Fruit fly (Drosophila melanogaster) whole organism, embryonic: ENCODE results near the gene dob.

ENCODE experiments used
- BEAF-32 ChIP-seq: fragments of 200-800 bp; sonication (Bioruptor generic); optimal IDR thresholded peaks from 3 replicates; lab custom pipeline; 2017; ENCODE audit warnings: missing biosample characterization, missing genetic modification characterization, mild to moderate bottlenecking, moderate library complexity, missing genetic modification reagents
- Bteb2 ChIP-seq: fragments of 200-800 bp; sonication (Bioruptor generic); optimal IDR thresholded peaks from 2 replicates; lab custom pipeline; 2016; ENCODE audit warnings: missing biosample characterization, missing genetic modification characterization
- CG10267 ChIP-seq: fragments of 200-800 bp; sonication (Bioruptor generic); optimal IDR thresholded peaks from 2 replicates; lab custom pipeline; 2018; ENCODE audit warnings: missing biosample characterization, mild to moderate bottlenecking, missing genetic modification characterization, moderate library complexity
- CG11696 ChIP-seq: fragments of 200-800 bp; sonication (Bioruptor generic); IDR thresholded peaks from 2 replicates; pipeline ENCODE4 v1.3.6; 2022; ENCODE audit warnings: missing biosample characterization, missing genetic modification characterization
- CG12071 ChIP-seq: fragments of 200-800 bp; sonication (Bioruptor generic); optimal IDR thresholded peaks from 3 replicates; lab custom pipeline; 2018; ENCODE audit warnings: missing biosample characterization, mild to moderate bottlenecking, missing genetic modification characterization
- CG12744 ChIP-seq: fragments of 200-800 bp; sonication (Bioruptor generic); optimal IDR thresholded peaks from 2 replicates; lab custom pipeline; 2016; ENCODE audit warnings: missing biosample characterization, missing genetic modification characterization
- CG14710 ChIP-seq: fragments of 200-800 bp; sonication (Bioruptor generic); optimal IDR thresholded peaks from 3 replicates; lab custom pipeline; 2019; ENCODE audit warnings: missing biosample characterization, mild to moderate bottlenecking, missing genetic modification characterization, moderate library complexity
- CG18599 ChIP-seq: fragments of 200-800 bp; sonication (Bioruptor generic); optimal IDR thresholded peaks from 3 replicates; lab custom pipeline; 2017; ENCODE audit warnings: missing biosample characterization, missing genetic modification characterization, mild to moderate bottlenecking, moderate library complexity, missing genetic modification reagents
- CG2116 ChIP-seq: fragments of 200-800 bp; sonication (Bioruptor generic); optimal IDR thresholded peaks from 3 replicates; lab custom pipeline; 2018; ENCODE audit warnings: missing biosample characterization, mild to moderate bottlenecking, missing genetic modification characterization
- CG31388 ChIP-seq: fragments of 200-800 bp; sonication (Bioruptor generic); optimal IDR thresholded peaks from 2 replicates; lab custom pipeline; 2016; ENCODE audit warnings: missing biosample characterization, missing genetic modification characterization
- CG32767 ChIP-seq: fragments of 200-800 bp; sonication (Bioruptor generic); IDR thresholded peaks from 2 replicates; pipeline ENCODE4 v1.3.6; 2022; ENCODE audit warnings: missing biosample characterization, missing genetic modification characterization
- CG34376 ChIP-seq: fragments of 200-800 bp; sonication (Bioruptor generic); optimal IDR thresholded peaks from 2 replicates; lab custom pipeline; 2018; ENCODE audit warnings: missing biosample characterization, mild to moderate bottlenecking, missing genetic modification characterization
- CG3847 ChIP-seq: fragments of 200-800 bp; sonication (Bioruptor generic); IDR thresholded peaks from 2 replicates; pipeline ENCODE4 v1.3.6; 2022; ENCODE audit warnings: missing biosample characterization, missing genetic modification characterization
- CG4424 ChIP-seq: fragments of 200-800 bp; sonication (Bioruptor generic); optimal IDR thresholded peaks from 3 replicates; lab custom pipeline; 2016; ENCODE audit warnings: missing biosample characterization, missing genetic modification characterization
- CG4617 ChIP-seq: fragments of 200-800 bp; sonication (Bioruptor generic); optimal IDR thresholded peaks from 3 replicates; lab custom pipeline; 2016; ENCODE audit warnings: missing biosample characterization, missing genetic modification characterization, borderline replicate concordance
- CG9727 ChIP-seq: fragments of 200-800 bp; sonication (Bioruptor generic); optimal IDR thresholded peaks from 3 replicates; lab custom pipeline; 2017; ENCODE audit warnings: missing biosample characterization, mild to moderate bottlenecking, missing genetic modification characterization
- Deaf1 ChIP-seq: fragments of 200-800 bp; optimal IDR thresholded peaks from 3 replicates; lab custom pipeline; 2019; ENCODE audit warnings: missing biosample characterization, mild to moderate bottlenecking, missing genetic modification characterization, moderate library complexity
- Fer1 ChIP-seq: fragments of 200-800 bp; sonication (Bioruptor generic); optimal IDR thresholded peaks from 2 replicates; lab custom pipeline; 2017; ENCODE audit warnings: missing biosample characterization, mild to moderate bottlenecking, missing genetic modification characterization
- HLHmδ ChIP-seq: fragments of 200-800 bp; sonication (Bioruptor generic); optimal IDR thresholded peaks from 2 replicates; lab custom pipeline; 2018; ENCODE audit warnings: missing biosample characterization, mild to moderate bottlenecking, missing genetic modification characterization, moderate library complexity
- Hsf ChIP-seq: fragments of 200-800 bp; sonication (Bioruptor generic); optimal IDR thresholded peaks from 3 replicates; lab custom pipeline; 2016; ENCODE audit warnings: missing biosample characterization, missing genetic modification characterization
- Med ChIP-seq: fragments of 200-800 bp; sonication (Bioruptor generic); peaks from one replicate; lab custom pipeline; 2016; ENCODE audit warnings: missing biosample characterization, missing genetic modification characterization, mild to moderate bottlenecking, inconsistent platforms, moderate library complexity
- NC2α ChIP-seq: fragments of 200-800 bp; sonication (Bioruptor generic); optimal IDR thresholded peaks from 2 replicates; lab custom pipeline; 2016; ENCODE audit warnings: missing biosample characterization, missing genetic modification characterization
- NFAT ChIP-seq: fragments of 200-800 bp; sonication (Bioruptor generic); IDR thresholded peaks from 2 replicates; pipeline ENCODE4 v1.3.6; 2022; ENCODE audit warnings: missing biosample characterization, missing genetic modification characterization
- Nf-YA ChIP-seq: fragments of 200-800 bp; sonication (Bioruptor generic); IDR thresholded peaks from 2 replicates; pipeline ENCODE4 v1.3.6; 2022; ENCODE audit warnings: missing biosample characterization, missing genetic modification characterization
- NfI ChIP-seq: fragments of 200-800 bp; sonication (Bioruptor generic); optimal IDR thresholded peaks from 3 replicates; lab custom pipeline; 2018; ENCODE audit warnings: missing biosample characterization, mild to moderate bottlenecking, missing genetic modification characterization, moderate library complexity
- Poxn ChIP-seq: fragments of 200-800 bp; sonication (Bioruptor generic); IDR thresholded peaks from 2 replicates; pipeline ENCODE4 v1.3.6; 2022; ENCODE audit warnings: missing biosample characterization, missing genetic modification characterization
- Six4 ChIP-seq: fragments of 200-800 bp; sonication (Bioruptor generic); optimal IDR thresholded peaks from 2 replicates; lab custom pipeline; 2016; ENCODE audit warnings: missing biosample characterization, missing genetic modification characterization
- Trl ChIP-seq, 3 experiments: fragments of >200 bp in 2 of 3; fragments of 200-800 bp in 1 of 3; sonication (Bioruptor generic) in 1 of 3; optimal IDR thresholded peaks; 2 replicates in 1 of 3; 3 replicates in 2 of 3; lab custom pipeline; 2016 to 2017; ENCODE audit warnings: missing biosample characterization in 1 of 3, missing genetic modification characterization in 1 of 3
- bab2 ChIP-seq: fragments of 200-800 bp; sonication (Bioruptor generic); optimal IDR thresholded peaks from 2 replicates; lab custom pipeline; 2016; ENCODE audit warnings: missing biosample characterization, missing genetic modification characterization
- br ChIP-seq: fragments of >200 bp; optimal IDR thresholded peaks from 2 replicates; lab custom pipeline; 2017
- caup ChIP-seq: fragments of 200-800 bp; sonication (Bioruptor generic); optimal IDR thresholded peaks from 3 replicates; lab custom pipeline; 2017; ENCODE audit warnings: missing biosample characterization, mild to moderate bottlenecking, missing genetic modification characterization, moderate library complexity; ENCODE audit not compliant: severe bottlenecking
- chn ChIP-seq: fragments of 200-800 bp; sonication (Bioruptor generic); optimal IDR thresholded peaks from 2 replicates; lab custom pipeline; 2016; ENCODE audit warnings: missing biosample characterization, missing genetic modification characterization
- ci ChIP-seq: fragments of 200-800 bp; sonication (Bioruptor generic); IDR thresholded peaks from 3 replicates; pipeline ENCODE4 v1.3.6; 2022; ENCODE audit warnings: missing biosample characterization, missing genetic modification characterization
- crol ChIP-seq: fragments of 200-800 bp; sonication (Bioruptor generic); IDR thresholded peaks from 2 replicates; pipeline ENCODE4 v1.3.6; 2022; ENCODE audit warnings: missing biosample characterization, missing genetic modification characterization
- cwo ChIP-seq: fragments of 200-800 bp; sonication (Bioruptor generic); optimal IDR thresholded peaks from 3 replicates; lab custom pipeline; 2017; ENCODE audit warnings: missing biosample characterization, missing genetic modification characterization, mild to moderate bottlenecking, moderate library complexity, missing genetic modification reagents
- dati ChIP-seq: fragments of 200-800 bp; sonication (Bioruptor generic); IDR thresholded peaks from 2 replicates; pipeline ENCODE4 v1.3.6; 2022; ENCODE audit warnings: missing biosample characterization, missing genetic modification characterization
- dmrt11E ChIP-seq: fragments of 200-800 bp; sonication (Bioruptor generic); optimal IDR thresholded peaks from 3 replicates; lab custom pipeline; 2018; ENCODE audit warnings: missing biosample characterization, mild to moderate bottlenecking, missing genetic modification characterization, moderate library complexity
- emc ChIP-seq: fragments of 200-800 bp; sonication (Bioruptor generic); optimal IDR thresholded peaks from 2 replicates; lab custom pipeline; 2016; ENCODE audit warnings: missing biosample characterization, missing genetic modification characterization
- ems ChIP-seq: fragments of 200-800 bp; sonication (Bioruptor generic); optimal IDR thresholded peaks from 3 replicates; lab custom pipeline; 2016; ENCODE audit warnings: missing biosample characterization, missing genetic modification characterization
- fd3F ChIP-seq: fragments of 200-800 bp; sonication (Bioruptor generic); optimal IDR thresholded peaks from 2 replicates; lab custom pipeline; 2018; ENCODE audit warnings: missing biosample characterization, mild to moderate bottlenecking, missing genetic modification characterization, moderate library complexity
- ftz-f1 ChIP-seq: fragments of 200-800 bp; sonication (Bioruptor generic); optimal IDR thresholded peaks from 2 replicates; lab custom pipeline; 2016; ENCODE audit warnings: missing biosample characterization, missing genetic modification characterization
- jumu ChIP-seq: fragments of 200-800 bp; sonication (Bioruptor generic); optimal IDR thresholded peaks from 3 replicates; lab custom pipeline; 2016; ENCODE audit warnings: missing biosample characterization, missing genetic modification characterization
- kay ChIP-seq: fragments of 200-800 bp; sonication (Bioruptor generic); optimal IDR thresholded peaks from 2 replicates; lab custom pipeline; 2016; ENCODE audit warnings: missing biosample characterization, missing genetic modification characterization
- otp ChIP-seq: fragments of 200-800 bp; sonication (Bioruptor generic); IDR thresholded peaks from 3 replicates; pipeline ENCODE4, ENCODE4 v1.3.6; 2022; ENCODE audit warnings: missing biosample characterization, missing genetic modification characterization
- sc ChIP-seq, 3 experiments: fragments of >200 bp in 2 of 3; fragments of 200-800 bp in 1 of 3; sonication (Bioruptor generic) in 1 of 3; optimal IDR thresholded peaks; 2 replicates in 2 of 3; 3 replicates in 1 of 3; lab custom pipeline; 2017; ENCODE audit warnings: mild to moderate bottlenecking in 1 of 3, missing biosample characterization in 1 of 3, missing genetic modification characterization in 1 of 3, missing genetic modification reagents in 1 of 3
- sqz ChIP-seq: fragments of 200-800 bp; sonication (Bioruptor generic); optimal IDR thresholded peaks from 3 replicates; lab custom pipeline; 2018; ENCODE audit warnings: missing biosample characterization, mild to moderate bottlenecking, missing genetic modification characterization
- ssp ChIP-seq: fragments of 200-800 bp; sonication (Bioruptor generic); IDR thresholded peaks from 2 replicates; pipeline ENCODE4 v1.3.6; 2022; ENCODE audit warnings: missing biosample characterization, missing genetic modification characterization
- trem ChIP-seq: fragments of 200-800 bp; optimal IDR thresholded peaks from 3 replicates; lab custom pipeline; 2019; ENCODE audit warnings: missing biosample characterization, mild to moderate bottlenecking, missing genetic modification characterization, moderate library complexity
- tup ChIP-seq: fragments of 200-800 bp; sonication (Bioruptor generic); optimal IDR thresholded peaks from 2 replicates; lab custom pipeline; 2016; ENCODE audit warnings: missing biosample characterization, mild to moderate bottlenecking, missing genetic modification characterization, moderate library complexity
- wek ChIP-seq: fragments of 200-800 bp; sonication (Bioruptor generic); optimal IDR thresholded peaks from 3 replicates; lab custom pipeline; 2018; ENCODE audit warnings: missing biosample characterization, mild to moderate bottlenecking, missing genetic modification characterization, moderate library complexity

dob gene

dm6 chrX:15022219-15022618 lies 44.6 kb upstream of the dob start (continued):
- TF ChIP-seq chn (peak; percentile 87), CG4617 (peak; percentile 60), CG4424 (GFP tag; lab: Kevin White, UChicago) (peak; percentile 85), trem (tag; lab: Kevin White, UChicago) (peak; percentile 80), Med (peak; percentile 98), jumu (GFP tag; lab: Kevin White, UChicago) (peak; percentile 87), sqz (GFP tag; lab: Kevin White, UChicago) (peak; percentile 65), kay (peak; percentile 59), bab2 (GFP tag; lab: Kevin White, UChicago) (peak; percentile 86), CG31388 (GFP tag; lab: Kevin White, UChicago) (peak; percentile 70), CG12071 (peak; percentile 86), tup (GFP tag; lab: Kevin White, UChicago) (peak; percentile 69), NFAT (0 out of 2 replicates have a peak, but pooled peaks have one; percentile 9), CG10267 (tag; lab: Kevin White, UChicago) (peak; percentile 78), CG2116 (GFP tag; lab: Kevin White, UChicago) (peak; percentile 45), otp (peak; percentile 90), cwo (GFP tag; lab: Kevin White, UChicago) (peak; percentile 80), BEAF-32 (GFP tag; lab: Kevin White, UChicago) (no peak), Deaf1 (peak; percentile 62), CG3847 (GFP tag; lab: Robert Waterston, UW) (peak; percentile 84), CG14710 (tag; lab: Kevin White, UChicago) (peak; percentile 76), sc (optimal IDR thresholded peaks at IDR 0.05; lab: Kevin White, UChicago) (no peak), sc (GFP tag; optimal IDR thresholded peaks at IDR 0.05; lab: Kevin White, UChicago) (peak; percentile 73), Poxn (0 out of 2 replicates have a peak, but pooled peaks have one; percentile 21), NC2α (GFP tag; lab: Kevin White, UChicago) (peak; percentile 79), CG9727 (GFP tag; lab: Kevin White, UChicago) (peak; percentile 84), crol (GFP tag; lab: Robert Waterston, UW) (no peak), br (lab: Kevin White, UChicago) (no peak), NfI (GFP tag; lab: Kevin White, UChicago) (peak; percentile 91), CG12744 (peak; percentile 80), dmrt11E (tag; lab: Kevin White, UChicago) (peak; percentile 79), Nf-YA (GFP tag; lab: Robert Waterston, UW) (peak; percentile 80), Fer1 (peak; percentile 84), dati (peak; percentile 48; the same call in 1 of the 2 replicates), caup (peak; percentile 84), Six4 (GFP tag; lab: Kevin White, UChicago) (peak; percentile 74), CG32767 (peak; percentile 85), Hsf (peak; percentile 88), ftz-f1 (GFP tag; lab: Kevin White, UChicago) (no peak), Trl (optimal IDR thresholded peaks at IDR 0.05; lab: Kevin White, UChicago) (peak; percentile 18 to 42), Trl (GFP tag; optimal IDR thresholded peaks at IDR 0.05; lab: Kevin White, UChicago) (peak; percentile 85), Bteb2 (peak; percentile 83), emc (GFP tag; lab: Kevin White, UChicago) (peak; percentile 76), CG18599 (GFP tag; lab: Kevin White, UChicago) (peak; percentile 85), fd3F (GFP tag; lab: Kevin White, UChicago) (peak; percentile 79), ci (peak; percentile 95), CG34376 (GFP tag; lab: Kevin White, UChicago) (peak; percentile 59), HLHmδ (GFP tag; lab: Kevin White, UChicago) (no peak), wek (GFP tag; lab: Kevin White, UChicago) (peak; percentile 69), ems (GFP tag; lab: Kevin White, UChicago) (peak; percentile 87), CG11696 (peak; percentile 93), ssp (GFP tag; lab: Robert Waterston, UW) (peak; percentile 60)
